Worm (Caenorhabditis elegans) whole organism, young adult: ENCODE measurements around the gene T06E8.8.

Experiments used
- B0261.1 ChIP-seq: sonication (generic microtip); optimal IDR thresholded peaks from 2 replicates; lab custom pipeline; 2016; ENCODE audit warnings: mild to moderate bottlenecking, missing genetic modification characterization, moderate library complexity, missing compliant biosample characterization
- C17E4.6 ChIP-seq: fragments of 200-800 bp; sonication (Bioruptor generic); IDR thresholded peaks from 2 replicates; pipeline ENCODE4 v1.3.6; 2022; ENCODE audit warnings: missing genetic modification reagents, missing genetic modification characterization, missing compliant biosample characterization
- F33H1.4 ChIP-seq: fragments of 200-800 bp; sonication (Bioruptor generic); IDR thresholded peaks from 2 replicates; pipeline ENCODE4 v1.3.6; 2022; ENCODE audit warnings: missing genetic modification reagents, missing genetic modification characterization, missing compliant biosample characterization
- F55B11.4 ChIP-seq: sonication (generic microtip); optimal IDR thresholded peaks from 2 replicates; lab custom pipeline; 2016; ENCODE audit warnings: missing compliant biosample characterization, missing genetic modification characterization, borderline replicate concordance; ENCODE audit not compliant: insufficient read depth
- Y95B8A.8 ChIP-seq: fragments of 200-800 bp; sonication (Bioruptor generic); IDR thresholded peaks from 2 replicates; pipeline ENCODE4 v1.3.6; 2022; ENCODE audit warnings: missing genetic modification reagents, missing genetic modification characterization, missing compliant biosample characterization
- akir-1 ChIP-seq: fragments of 200-800 bp; sonication (Bioruptor generic); optimal IDR thresholded peaks from 2 replicates; lab custom pipeline; 2018; ENCODE audit warnings: mild to moderate bottlenecking, missing genetic modification characterization, moderate library complexity, missing compliant biosample characterization
- aptf-2 ChIP-seq: fragments of 200-800 bp; sonication (Bioruptor generic); conservative IDR thresholded peaks from 2 replicates; pipeline ENCODE4 v1.3.6; 2022; ENCODE audit warnings: missing genetic modification reagents, missing genetic modification characterization, missing compliant biosample characterization
- attf-3 ChIP-seq: fragments of 200-800 bp; sonication (Bioruptor generic); conservative IDR thresholded peaks from 2 replicates; pipeline ENCODE4 v1.3.6; 2022; ENCODE audit warnings: missing genetic modification reagents, missing genetic modification characterization, missing compliant biosample characterization
- bed-1 ChIP-seq: fragments of 200-800 bp; sonication (Bioruptor generic); IDR thresholded peaks from 2 replicates; pipeline ENCODE4 v1.3.6; 2022; ENCODE audit warnings: missing genetic modification reagents, missing genetic modification characterization, missing compliant biosample characterization
- bed-2 ChIP-seq: fragments of 200-800 bp; sonication (Bioruptor generic); IDR thresholded peaks from 2 replicates; pipeline ENCODE4 v1.3.6; 2022; ENCODE audit warnings: missing genetic modification reagents, missing genetic modification characterization, missing compliant biosample characterization
- cebp-2 ChIP-seq: fragments of 200-800 bp; sonication (Bioruptor generic); IDR thresholded peaks from 2 replicates; pipeline ENCODE4 v1.3.6; 2022; ENCODE audit warnings: missing genetic modification characterization, missing compliant biosample characterization
- ceh-91 ChIP-seq: fragments of 200-800 bp; sonication (Bioruptor generic); IDR thresholded peaks from 2 replicates; pipeline ENCODE4 v1.3.6; 2022; ENCODE audit warnings: missing genetic modification reagents, missing genetic modification characterization, missing compliant biosample characterization
- dpff-1 ChIP-seq: sonication (generic microtip); optimal IDR thresholded peaks from 2 replicates; lab custom pipeline; 2017; ENCODE audit warnings: mild to moderate bottlenecking, missing genetic modification characterization, missing compliant biosample characterization
- him-1 ChIP-seq: sonication (generic microtip); optimal IDR thresholded peaks from 2 replicates; lab custom pipeline; 2016; ENCODE audit warnings: missing genotype, missing genetic modification reagents, missing genetic modification characterization, missing compliant biosample characterization
- hlh-26 ChIP-seq: fragments of 200-800 bp; sonication (Bioruptor generic); conservative IDR thresholded peaks from 2 replicates; pipeline ENCODE4 v1.3.6; 2022; ENCODE audit warnings: missing genetic modification reagents, missing genetic modification characterization, missing compliant biosample characterization
- hmg-20 ChIP-seq: fragments of 200-800 bp; sonication (Bioruptor generic); IDR thresholded peaks from 2 replicates; pipeline ENCODE4 v1.3.6; 2022; ENCODE audit warnings: missing genetic modification reagents, missing genetic modification characterization, missing compliant biosample characterization
- let-526 ChIP-seq: fragments of 200-800 bp; sonication (Bioruptor generic); IDR thresholded peaks from 2 replicates; pipeline ENCODE4 v1.3.6; 2022; ENCODE audit warnings: missing genetic modification reagents, missing genetic modification characterization, missing compliant biosample characterization
- lin-40 ChIP-seq: sonication (generic microtip); optimal IDR thresholded peaks from 2 replicates; lab custom pipeline; 2016; ENCODE audit warnings: missing genetic modification characterization, mild to moderate bottlenecking, missing compliant biosample characterization, missing genotype, missing genetic modification reagents
- lsy-27 ChIP-seq: sonication (generic microtip); optimal IDR thresholded peaks from 2 replicates; lab custom pipeline; 2017; ENCODE audit warnings: missing genetic modification characterization, mild to moderate bottlenecking, missing compliant biosample characterization, antibody characterized with exemption, missing genotype, borderline replicate concordance; ENCODE audit not compliant: insufficient read depth
- madf-3 ChIP-seq: fragments of 200-800 bp; sonication (Bioruptor generic); IDR thresholded peaks from 2 replicates; pipeline ENCODE4 v1.3.6; 2022; ENCODE audit warnings: missing genetic modification reagents, missing genetic modification characterization, missing compliant biosample characterization
- mes-4 ChIP-seq: sonication (generic microtip); optimal IDR thresholded peaks from 2 replicates; lab custom pipeline; 2016; ENCODE audit warnings: missing genotype, missing genetic modification characterization, missing compliant biosample characterization
- nfya-1 ChIP-seq: sonication (generic microtip); optimal IDR thresholded peaks from 2 replicates; lab custom pipeline; 2017; ENCODE audit warnings: antibody characterized with exemption, missing compliant biosample characterization, missing genetic modification characterization, borderline replicate concordance; ENCODE audit not compliant: insufficient read depth
- nfyb-1 ChIP-seq: fragments of 200-800 bp; sonication (Bioruptor generic); IDR thresholded peaks from 2 replicates; pipeline ENCODE4 v1.3.6; 2022; ENCODE audit warnings: missing genetic modification reagents, missing genetic modification characterization, missing compliant biosample characterization
- nhr-120 ChIP-seq: fragments of 200-800 bp; sonication (Bioruptor generic); IDR thresholded peaks from 2 replicates; pipeline ENCODE4 v1.3.6; 2022; ENCODE audit warnings: missing genetic modification characterization, missing compliant biosample characterization
- nhr-179 ChIP-seq: sonication (generic microtip); optimal IDR thresholded peaks from 2 replicates; lab custom pipeline; 2016; ENCODE audit warnings: mild to moderate bottlenecking, missing genetic modification characterization, missing compliant biosample characterization
- nhr-80 ChIP-seq: sonication (generic microtip); optimal IDR thresholded peaks from 2 replicates; lab custom pipeline; 2016; ENCODE audit warnings: missing genetic modification characterization, missing compliant biosample characterization
- pbrm-1 ChIP-seq: fragments of 200-800 bp; sonication (Bioruptor generic); IDR thresholded peaks from 2 replicates; pipeline ENCODE4 v1.3.6; 2022; ENCODE audit warnings: missing genetic modification reagents, missing genetic modification characterization, missing compliant biosample characterization
- rpc-1 ChIP-seq, 2 experiments: fragments of 150-350 bp in 1 of 2; sonication (generic microtip) in 1 of 2; optimal IDR thresholded peaks; 2 replicates each; lab custom pipeline; 2014 to 2018; ENCODE audit warnings: missing biosample characterization in 1 of 2, missing genetic modification characterization in 1 of 2, missing genetic modification reagents in 1 of 2, missing genotype in 1 of 2
- snpc-1.1 ChIP-seq: sonication (generic microtip); optimal IDR thresholded peaks from 2 replicates; lab custom pipeline; 2017; ENCODE audit warnings: missing genetic modification characterization, mild to moderate bottlenecking, missing compliant biosample characterization, antibody characterized with exemption, moderate library complexity, missing genotype, missing genetic modification reagents; ENCODE audit not compliant: insufficient read depth
- snpc-1.3 ChIP-seq: sonication (generic microtip); optimal IDR thresholded peaks from 2 replicates; lab custom pipeline; 2017; ENCODE audit warnings: missing genetic modification characterization, mild to moderate bottlenecking, missing compliant biosample characterization, antibody characterized with exemption, moderate library complexity, missing genotype, missing genetic modification reagents; ENCODE audit not compliant: insufficient read depth
- tbp1 ChIP-seq: fragments of 200-800 bp; sonication (Bioruptor generic); optimal IDR thresholded peaks from 2 replicates; lab custom pipeline; 2018; ENCODE audit warnings: mild to moderate bottlenecking, missing genetic modification characterization, missing compliant biosample characterization
- ztf-18 ChIP-seq: sonication (generic microtip); optimal IDR thresholded peaks from 2 replicates; lab custom pipeline; 2016; ENCODE audit warnings: missing genotype, mild to moderate bottlenecking, missing genetic modification characterization, missing compliant biosample characterization
- ztf-26 ChIP-seq: sonication (generic microtip); optimal IDR thresholded peaks from 2 replicates; lab custom pipeline; 2017; ENCODE audit warnings: missing genetic modification characterization, missing compliant biosample characterization

The T06E8.8 gene

ce11 chrV:10086141-10086540 lies 42.6 kb downstream of the T06E8.8 start:
- TF ChIP-seq dpff-1 (tag; lab: Kevin White, UChicago) (no peak), attf-3 (no peak), F33H1.4 (GFP tag; lab: Robert Waterston, UW) (no peak), nfyb-1 (GFP tag; lab: Robert Waterston, UW) (no peak), mes-4 (tag; lab: Kevin White, UChicago) (no peak), snpc-1.1 (tag; lab: Kevin White, UChicago) (no peak)

- TF ChIP-seq nhr-80 (tag; lab: Kevin White, UChicago), result peak; percentile 58
- TF ChIP-seq lin-40 (tag; lab: Kevin White, UChicago), result peak; percentile 33
- TF ChIP-seq nhr-179, result no peak
These were observed 43.6 kb downstream of the T06E8.8 start, which contains the start of gene R04B5.5 for ce11 chrV:10087103-10087502. TSS of gene R04B5.5 (plus strand) at chrV:10087480.

DNA sequence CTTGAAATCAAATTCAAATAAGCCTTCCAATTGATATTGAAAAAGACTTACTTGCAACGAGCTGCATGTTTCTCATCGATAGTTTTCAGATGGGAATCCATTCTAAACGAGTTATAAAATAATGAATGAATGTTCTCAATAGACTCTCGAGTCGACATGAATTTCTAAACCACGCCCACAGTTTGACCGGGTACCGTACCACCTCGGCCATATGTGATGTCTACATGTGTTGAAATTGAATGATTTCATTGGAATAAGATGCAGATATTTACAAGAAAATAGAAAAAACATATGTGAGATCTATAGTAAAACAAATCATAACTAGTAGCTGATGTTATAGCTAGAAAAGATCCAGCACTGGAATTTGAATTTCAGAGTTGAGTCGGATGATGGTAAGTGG lies 46.9 kb downstream of the T06E8.8 start, which contains the start of gene R04B5.7:
R04B5.7 (minus strand) TSS at position 101 of the 400 bp plus-strand sequence.
- TF ChIP-seq hlh-26 (no peak), him-1 (tag; lab: Kevin White, UChicago) (no peak), madf-3 (GFP tag; lab: Robert Waterston, UW) (no peak), bed-1 (GFP tag; lab: Robert Waterston, UW) (no peak), rpc-1 (optimal IDR thresholded peaks at IDR 0.05; lab: Kevin White, UChicago) (no peak), rpc-1 (tag; optimal IDR thresholded peaks at IDR 0.05; lab: Kevin White, UChicago) (no peak), akir-1 (GFP tag; lab: Kevin White, UChicago) (no peak), ztf-18 (tag; lab: Kevin White, UChicago) (no peak), nfya-1 (tag; lab: Kevin White, UChicago) (no peak), aptf-2 (GFP tag; lab: Robert Waterston, UW) (no peak), tbp1 (GFP tag; lab: Kevin White, UChicago) (no peak), Y95B8A.8 (no peak), nhr-120 (GFP tag; lab: Robert Waterston, UW) (no peak), lsy-27 (tag; lab: Kevin White, UChicago) (no peak), cebp-2 (GFP tag; lab: Robert Waterston, UW) (no peak), C17E4.6 (GFP tag; lab: Robert Waterston, UW) (no peak), F55B11.4 (tag; lab: Kevin White, UChicago) (no peak), ztf-26 (no peak)
- TF ChIP-seq, all 124 proteins: peak for 0

DNA sequence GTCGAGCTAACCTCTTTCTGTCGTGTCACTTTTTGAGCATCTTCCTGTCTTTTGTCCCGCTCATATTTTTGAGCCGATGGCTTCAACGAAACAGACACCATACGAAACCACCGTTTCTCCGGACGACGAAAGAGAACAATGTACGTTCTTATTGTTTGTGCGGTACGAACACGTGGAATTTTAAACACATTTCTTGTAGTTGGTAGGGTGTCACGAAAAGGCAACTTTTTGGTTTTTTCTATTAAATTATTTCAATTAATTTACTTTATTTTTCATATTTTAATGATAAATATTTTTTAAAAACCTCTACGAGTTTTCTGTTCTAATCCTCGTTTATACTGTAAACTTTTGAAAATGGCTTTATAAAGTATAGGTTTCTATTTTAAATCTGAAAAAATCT lies 47.6 kb downstream of the T06E8.8 start, which contains the start of gene R04B5.11:
R04B5.11 (minus strand) TSS at position 101 of the 400 bp plus-strand sequence.
- no peak for TF ChIP-seq him-1 (tag; lab: Kevin White, UChicago)
- TF ChIP-seq hmg-20, result no peak
- TF ChIP-seq ceh-91 (GFP tag; lab: Robert Waterston, UW), result no peak
- TF ChIP-seq nfyb-1 (GFP tag; lab: Robert Waterston, UW), result no peak
- no peak for TF ChIP-seq pbrm-1 (GFP tag; lab: Robert Waterston, UW)
- no peak for TF ChIP-seq let-526
- no peak for TF ChIP-seq snpc-1.3
- no peak for TF ChIP-seq B0261.1 (tag; lab: Kevin White, UChicago)
- no peak for TF ChIP-seq bed-2
- TF ChIP-seq dpff-1 (tag; lab: Kevin White, UChicago), result no peak
